Fruit fly (Drosophila melanogaster) whole organism, embryonic: ENCODE measurements around the gene Fas3.
A peak's percentile ranks its signal among the peaks of the same experiment; 100 is the strongest.

Experiments
- B-H1 ChIP-seq: fragments of 200-800 bp; sonication (Bioruptor generic); IDR thresholded peaks from 3 replicates; pipeline ENCODE4 v1.3.6; 2022; ENCODE audit warnings: missing biosample characterization, missing genetic modification characterization
- CG1024 ChIP-seq: fragments of 200-800 bp; sonication (Bioruptor generic); IDR thresholded peaks from 2 replicates; pipeline ENCODE4 v1.3.6; 2022; ENCODE audit warnings: missing biosample characterization, missing genetic modification characterization
- CG10431 ChIP-seq: fragments of 200-800 bp; sonication (Bioruptor generic); optimal IDR thresholded peaks from 3 replicates; lab custom pipeline; 2018; ENCODE audit warnings: missing biosample characterization, mild to moderate bottlenecking, missing genetic modification characterization
- CG10462 ChIP-seq: fragments of 200-800 bp; sonication (Bioruptor generic); optimal IDR thresholded peaks from 2 replicates; lab custom pipeline; 2016; ENCODE audit warnings: missing biosample characterization, missing genetic modification characterization
- CG10654 ChIP-seq: fragments of 200-800 bp; sonication (Bioruptor generic); optimal IDR thresholded peaks from 2 replicates; lab custom pipeline; 2016; ENCODE audit warnings: missing biosample characterization, missing genetic modification characterization
- CG11504 ChIP-seq: fragments of 200-800 bp; sonication (Bioruptor generic); optimal IDR thresholded peaks from 3 replicates; lab custom pipeline; 2019; ENCODE audit warnings: missing biosample characterization, mild to moderate bottlenecking, missing genetic modification characterization, moderate library complexity
- CG13775 ChIP-seq: fragments of 200-800 bp; sonication (Bioruptor generic); optimal IDR thresholded peaks from 3 replicates; lab custom pipeline; 2017; ENCODE audit warnings: missing biosample characterization, mild to moderate bottlenecking, missing genetic modification characterization
- CG1603 ChIP-seq: fragments of 200-800 bp; sonication (Bioruptor generic); optimal IDR thresholded peaks from 2 replicates; lab custom pipeline; 2019; ENCODE audit warnings: missing biosample characterization, mild to moderate bottlenecking, missing genetic modification characterization, moderate library complexity
- CG16779 ChIP-seq: fragments of 200-800 bp; sonication (Bioruptor generic); IDR thresholded peaks from 2 replicates; pipeline ENCODE4 v1.3.6; 2022; ENCODE audit warnings: missing biosample characterization, missing genetic modification characterization
- CG17802 ChIP-seq: fragments of 200-800 bp; sonication (Bioruptor generic); optimal IDR thresholded peaks from 2 replicates; lab custom pipeline; 2018; ENCODE audit warnings: missing biosample characterization, mild to moderate bottlenecking, missing genetic modification characterization, moderate library complexity
- CG17912 ChIP-seq: fragments of 200-800 bp; sonication (Bioruptor generic); optimal IDR thresholded peaks from 2 replicates; lab custom pipeline; 2018; ENCODE audit warnings: missing biosample characterization, mild to moderate bottlenecking, missing genetic modification characterization
- CG18764 ChIP-seq: fragments of 200-800 bp; sonication (Bioruptor generic); optimal IDR thresholded peaks from 3 replicates; lab custom pipeline; 2016; ENCODE audit warnings: missing biosample characterization, missing genetic modification characterization
- CG2712 ChIP-seq: fragments of 200-800 bp; optimal IDR thresholded peaks from 3 replicates; lab custom pipeline; 2019; ENCODE audit warnings: missing biosample characterization, mild to moderate bottlenecking, missing genetic modification characterization, moderate library complexity
- CG3163 ChIP-seq: fragments of 200-800 bp; sonication (Bioruptor generic); optimal IDR thresholded peaks from 3 replicates; lab custom pipeline; 2016; ENCODE audit warnings: missing biosample characterization, missing genetic modification characterization
- CG32767 ChIP-seq: fragments of 200-800 bp; sonication (Bioruptor generic); IDR thresholded peaks from 2 replicates; pipeline ENCODE4 v1.3.6; 2022; ENCODE audit warnings: missing biosample characterization, missing genetic modification characterization
- CG33557 ChIP-seq: fragments of 200-800 bp; sonication (Bioruptor generic); optimal IDR thresholded peaks from 2 replicates; lab custom pipeline; 2019; ENCODE audit warnings: missing biosample characterization, mild to moderate bottlenecking, missing genetic modification characterization, moderate library complexity
- CG34422 ChIP-seq: fragments of 200-800 bp; sonication (Bioruptor generic); IDR thresholded peaks from 3 replicates; pipeline ENCODE4 v1.3.6; 2022; ENCODE audit warnings: missing biosample characterization, missing genetic modification characterization
- CG3847 ChIP-seq: fragments of 200-800 bp; sonication (Bioruptor generic); IDR thresholded peaks from 2 replicates; pipeline ENCODE4 v1.3.6; 2022; ENCODE audit warnings: missing biosample characterization, missing genetic modification characterization
- CG4360 ChIP-seq: fragments of 200-800 bp; sonication (Bioruptor generic); IDR thresholded peaks from 2 replicates; pipeline ENCODE4 v1.3.6; 2022; ENCODE audit warnings: missing biosample characterization, missing genetic modification characterization
- CG4404 ChIP-seq: fragments of 200-800 bp; sonication (Bioruptor generic); IDR thresholded peaks from 2 replicates; pipeline ENCODE4 v1.3.6; 2022; ENCODE audit warnings: missing biosample characterization, missing genetic modification characterization
- CG6254 ChIP-seq: fragments of 200-800 bp; sonication (Bioruptor generic); optimal IDR thresholded peaks from 3 replicates; lab custom pipeline; 2017; ENCODE audit warnings: mild to moderate bottlenecking, missing biosample characterization, missing genetic modification reagents, missing genetic modification characterization
- CG6654 ChIP-seq: fragments of 200-800 bp; sonication (Bioruptor generic); optimal IDR thresholded peaks from 2 replicates; lab custom pipeline; 2017; ENCODE audit warnings: missing biosample characterization, mild to moderate bottlenecking, missing genetic modification characterization
- CG6854 ChIP-seq: fragments of 200-800 bp; sonication (Bioruptor generic); optimal IDR thresholded peaks from 3 replicates; lab custom pipeline; 2017; ENCODE audit warnings: missing biosample characterization, mild to moderate bottlenecking, missing genetic modification characterization
- CG7839 ChIP-seq: fragments of 200-800 bp; sonication (Bioruptor generic); optimal IDR thresholded peaks from 3 replicates; lab custom pipeline; 2018; ENCODE audit warnings: missing biosample characterization, mild to moderate bottlenecking, missing genetic modification characterization, moderate library complexity
- CG8290 ChIP-seq, 3 experiments: fragments of 200-800 bp; sonication (Bioruptor generic); optimal IDR thresholded peaks; 2 replicates each; lab custom pipeline; 2016 to 2019; ENCODE audit warnings: missing biosample characterization in 3 of 3, missing genetic modification characterization in 3 of 3, mild to moderate bottlenecking in 2 of 3, moderate library complexity in 1 of 3
- CG9727 ChIP-seq: fragments of 200-800 bp; sonication (Bioruptor generic); optimal IDR thresholded peaks from 3 replicates; lab custom pipeline; 2017; ENCODE audit warnings: missing biosample characterization, mild to moderate bottlenecking, missing genetic modification characterization
- Doc3 ChIP-seq: fragments of 200-800 bp; sonication (Bioruptor generic); IDR thresholded peaks from 3 replicates; pipeline ENCODE4 v1.3.6; 2022; ENCODE audit warnings: missing biosample characterization, missing genetic modification characterization; ENCODE audit not compliant: partially characterized antibody
- Gug ChIP-seq: fragments of 200-800 bp; sonication (Bioruptor generic); IDR thresholded peaks from 4 replicates; pipeline ENCODE4 v1.3.6; 2022; ENCODE audit warnings: missing biosample characterization, missing genetic modification characterization
- Opbp ChIP-seq: fragments of 200-800 bp; sonication (Bioruptor generic); IDR thresholded peaks from 3 replicates; pipeline ENCODE4 v1.3.6; 2022; ENCODE audit warnings: missing biosample characterization, missing genetic modification characterization; ENCODE audit not compliant: partially characterized antibody
- Poxn ChIP-seq: fragments of 200-800 bp; sonication (Bioruptor generic); IDR thresholded peaks from 2 replicates; pipeline ENCODE4 v1.3.6; 2022; ENCODE audit warnings: missing biosample characterization, missing genetic modification characterization
- Sox100B ChIP-seq: fragments of 200-800 bp; sonication (Bioruptor generic); optimal IDR thresholded peaks from 3 replicates; lab custom pipeline; 2018; ENCODE audit warnings: missing biosample characterization, mild to moderate bottlenecking, missing genetic modification characterization
- Tbp ChIP-seq: fragments of >200 bp; optimal IDR thresholded peaks from 2 replicates; lab custom pipeline; 2018; ENCODE audit warnings: missing biosample characterization, missing genetic modification characterization
- Trl ChIP-seq, 3 experiments: fragments of >200 bp in 2 of 3; fragments of 200-800 bp in 1 of 3; sonication (Bioruptor generic) in 1 of 3; optimal IDR thresholded peaks; 2 replicates in 1 of 3; 3 replicates in 2 of 3; lab custom pipeline; 2016 to 2017; ENCODE audit warnings: missing biosample characterization in 1 of 3, missing genetic modification characterization in 1 of 3
- YL-1 ChIP-seq: fragments of 200-800 bp; sonication (Bioruptor generic); optimal IDR thresholded peaks from 3 replicates; lab custom pipeline; 2017; ENCODE audit warnings: missing biosample characterization, mild to moderate bottlenecking, missing genetic modification characterization
- ac ChIP-seq: fragments of 200-800 bp; sonication (Bioruptor generic); optimal IDR thresholded peaks from 3 replicates; lab custom pipeline; 2017; ENCODE audit warnings: missing biosample characterization, mild to moderate bottlenecking, missing genetic modification characterization
- cato ChIP-seq: fragments of 200-800 bp; sonication (Bioruptor generic); optimal IDR thresholded peaks from 2 replicates; lab custom pipeline; 2016; ENCODE audit warnings: missing biosample characterization, missing genetic modification characterization, borderline replicate concordance
- caup ChIP-seq: fragments of 200-800 bp; sonication (Bioruptor generic); optimal IDR thresholded peaks from 3 replicates; lab custom pipeline; 2017; ENCODE audit warnings: missing biosample characterization, mild to moderate bottlenecking, missing genetic modification characterization, moderate library complexity; ENCODE audit not compliant: severe bottlenecking
- croc ChIP-seq: fragments of 200-800 bp; sonication (Bioruptor generic); conservative IDR thresholded peaks from 3 replicates; pipeline ENCODE4 v1.3.6; 2022; ENCODE audit warnings: missing biosample characterization, missing genetic modification characterization
- danr ChIP-seq: fragments of 200-800 bp; sonication (Bioruptor generic); IDR thresholded peaks from 2 replicates; pipeline ENCODE4 v1.3.6; 2022; ENCODE audit warnings: missing biosample characterization, missing genetic modification characterization
- dmrt11E ChIP-seq: fragments of 200-800 bp; sonication (Bioruptor generic); optimal IDR thresholded peaks from 3 replicates; lab custom pipeline; 2018; ENCODE audit warnings: missing biosample characterization, mild to moderate bottlenecking, missing genetic modification characterization, moderate library complexity
- esg ChIP-seq: fragments of 200-800 bp; sonication (Bioruptor generic); conservative IDR thresholded peaks from 2 replicates; pipeline ENCODE4 v1.3.6; 2022; ENCODE audit warnings: missing biosample characterization, missing genetic modification characterization
- h ChIP-seq: fragments of >200 bp; optimal IDR thresholded peaks from 2 replicates; lab custom pipeline; 2017
- jumu ChIP-seq: fragments of 200-800 bp; sonication (Bioruptor generic); optimal IDR thresholded peaks from 3 replicates; lab custom pipeline; 2016; ENCODE audit warnings: missing biosample characterization, missing genetic modification characterization
- pita ChIP-seq: fragments of 200-800 bp; sonication (Bioruptor generic); optimal IDR thresholded peaks from 2 replicates; lab custom pipeline; 2017; ENCODE audit warnings: missing biosample characterization, mild to moderate bottlenecking, missing genetic modification characterization
- run ChIP-seq: fragments of 200-800 bp; sonication (Bioruptor generic); optimal IDR thresholded peaks from 3 replicates; lab custom pipeline; 2018; ENCODE audit warnings: missing biosample characterization, mild to moderate bottlenecking, missing genetic modification characterization
- scrt ChIP-seq: fragments of 200-800 bp; sonication (Bioruptor generic); optimal IDR thresholded peaks from 2 replicates; lab custom pipeline; 2018; ENCODE audit warnings: missing biosample characterization, mild to moderate bottlenecking, missing genetic modification characterization, moderate library complexity
- sim ChIP-seq: fragments of 200-800 bp; sonication (Bioruptor generic); IDR thresholded peaks from 2 replicates; pipeline ENCODE4 v1.3.6; 2022; ENCODE audit warnings: missing biosample characterization, missing genetic modification characterization
- sisA ChIP-seq: fragments of 200-800 bp; sonication (Bioruptor generic); IDR thresholded peaks from 2 replicates; pipeline ENCODE4 v1.3.6; 2022; ENCODE audit warnings: missing biosample characterization, missing genetic modification characterization
- ssp ChIP-seq: fragments of 200-800 bp; sonication (Bioruptor generic); IDR thresholded peaks from 2 replicates; pipeline ENCODE4 v1.3.6; 2022; ENCODE audit warnings: missing biosample characterization, missing genetic modification characterization
- trem ChIP-seq: fragments of 200-800 bp; optimal IDR thresholded peaks from 3 replicates; lab custom pipeline; 2019; ENCODE audit warnings: missing biosample characterization, mild to moderate bottlenecking, missing genetic modification characterization, moderate library complexity
- z ChIP-seq: fragments of 200-800 bp; sonication (Bioruptor generic); IDR thresholded peaks from 3 replicates; pipeline ENCODE4 v1.3.6; 2022; ENCODE audit warnings: missing biosample characterization, missing genetic modification characterization

The Fas3 gene

DNA sequence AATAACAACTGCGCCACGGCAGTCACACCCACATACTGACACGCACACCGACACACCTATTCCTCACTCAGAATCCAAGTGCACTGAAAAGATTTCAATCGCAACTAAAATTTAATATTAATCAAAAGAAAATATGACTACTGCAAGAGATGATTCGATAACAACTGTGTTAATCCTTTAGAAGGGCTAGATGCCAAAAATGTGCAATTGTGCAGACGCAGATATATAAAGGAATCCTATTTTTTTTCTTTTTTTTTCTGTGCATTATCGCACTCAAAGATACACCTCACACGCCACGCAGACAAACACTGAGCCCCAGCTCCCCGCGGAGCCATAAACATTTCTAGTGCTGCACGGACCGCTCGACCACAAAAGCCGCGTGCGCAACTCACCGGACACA, 21.4 kb upstream of the Fas3 start:
- TF ChIP-seq run (tag; lab: Kevin White, UChicago) = no peak
- TF ChIP-seq CG8290 (GFP tag; optimal IDR thresholded peaks at IDR 0.05; lab: Kevin White, UChicago) = no peak
- no peak for TF ChIP-seq CG8290 (tag; optimal IDR thresholded peaks at IDR 0.05; lab: Kevin White, UChicago)
- peak; percentile 1 for TF ChIP-seq CG11504 (tag; lab: Kevin White, UChicago)
- no peak for TF ChIP-seq esg (GFP tag; lab: Robert Waterston, UW)
- no peak for TF ChIP-seq CG3847 (GFP tag; lab: Robert Waterston, UW)
- no peak for TF ChIP-seq CG32767 (GFP tag; lab: Robert Waterston, UW)
- no peak for TF ChIP-seq CG33557 (GFP tag; lab: Kevin White, UChicago)
- TF ChIP-seq sisA (GFP tag; lab: Robert Waterston, UW) = 0 out of 2 replicates have a peak, but pooled peaks have one; percentile 18
- TF ChIP-seq Gug (GFP tag; lab: Robert Waterston, UW) = 0 out of 4 replicates have a peak, but pooled peaks have one; percentile 5
- peak; percentile 14 for TF ChIP-seq CG7839 (tag; lab: Kevin White, UChicago)
- no peak for TF ChIP-seq CG17912 (GFP tag; lab: Kevin White, UChicago)
- no peak for TF ChIP-seq CG1603 (tag; lab: Kevin White, UChicago)
- no peak for TF ChIP-seq cato (GFP tag; lab: Kevin White, UChicago)
- no peak for TF ChIP-seq CG6254
- no peak for TF ChIP-seq Trl (optimal IDR thresholded peaks at IDR 0.05; lab: Kevin White, UChicago)
- TF ChIP-seq Trl (GFP tag; optimal IDR thresholded peaks at IDR 0.05; lab: Kevin White, UChicago) = no peak
- no peak for TF ChIP-seq scrt
- TF ChIP-seq CG4360 (GFP tag; lab: Robert Waterston, UW) = no peak
- no peak for TF ChIP-seq CG18764
- no peak for TF ChIP-seq CG9727 (GFP tag; lab: Kevin White, UChicago)
- TF ChIP-seq CG6854 (GFP tag; lab: Kevin White, UChicago) = no peak
- TF ChIP-seq Opbp (GFP tag; lab: Robert Waterston, UW) = no peak
- TF ChIP-seq z = no peak
- no peak for TF ChIP-seq Doc3
- peak; percentile 2 for TF ChIP-seq trem (tag; lab: Kevin White, UChicago)
- TF ChIP-seq CG6654 (GFP tag; lab: Kevin White, UChicago) = no peak
- TF ChIP-seq CG13775 (GFP tag; lab: Kevin White, UChicago) = no peak
- no peak for TF ChIP-seq YL-1 (GFP tag; lab: Kevin White, UChicago)
- TF ChIP-seq CG4404 (GFP tag; lab: Robert Waterston, UW) = peak; percentile 20; the same call in 1 of the 2 replicates
- no peak for TF ChIP-seq croc (GFP tag; lab: Robert Waterston, UW)
- no peak for TF ChIP-seq CG3163 (GFP tag; lab: Kevin White, UChicago)
- TF ChIP-seq ac (GFP tag; lab: Kevin White, UChicago) = no peak
- no peak for TF ChIP-seq CG34422 (GFP tag; lab: Robert Waterston, UW)
- no peak for TF ChIP-seq jumu (GFP tag; lab: Kevin White, UChicago)
- no peak for TF ChIP-seq Poxn (GFP tag; lab: Robert Waterston, UW)
- TF ChIP-seq ssp (GFP tag; lab: Robert Waterston, UW) = 0 out of 2 replicates have a peak, but pooled peaks have one; percentile 5
- TF ChIP-seq pita (GFP tag; lab: Kevin White, UChicago) = no peak
- no peak for TF ChIP-seq CG10462 (GFP tag; lab: Kevin White, UChicago)
- TF ChIP-seq CG10431 (GFP tag; lab: Kevin White, UChicago) = no peak
- no peak for TF ChIP-seq caup (GFP tag; lab: Kevin White, UChicago)
- no peak for TF ChIP-seq CG10654 (GFP tag; lab: Kevin White, UChicago)
- no peak for TF ChIP-seq danr (GFP tag; lab: Robert Waterston, UW)
- no peak for TF ChIP-seq Tbp
- no peak for TF ChIP-seq Sox100B (GFP tag; lab: Kevin White, UChicago)
- TF ChIP-seq CG16779 = no peak
- TF ChIP-seq CG1024 (GFP tag; lab: Robert Waterston, UW) = no peak
- TF ChIP-seq dmrt11E (tag; lab: Kevin White, UChicago) = peak; percentile 60
- TF ChIP-seq B-H1 (GFP tag; lab: Robert Waterston, UW) = no peak
- peak; percentile 61 for TF ChIP-seq CG2712 (tag; lab: Kevin White, UChicago)
- TF ChIP-seq sim = no peak
- peak; percentile 10 for TF ChIP-seq CG17802 (tag; lab: Kevin White, UChicago)
- no peak for TF ChIP-seq h
